Worm (Caenorhabditis elegans): ENCODE results near the gene T12A7.2.

The T12A7.2 gene

DNA sequence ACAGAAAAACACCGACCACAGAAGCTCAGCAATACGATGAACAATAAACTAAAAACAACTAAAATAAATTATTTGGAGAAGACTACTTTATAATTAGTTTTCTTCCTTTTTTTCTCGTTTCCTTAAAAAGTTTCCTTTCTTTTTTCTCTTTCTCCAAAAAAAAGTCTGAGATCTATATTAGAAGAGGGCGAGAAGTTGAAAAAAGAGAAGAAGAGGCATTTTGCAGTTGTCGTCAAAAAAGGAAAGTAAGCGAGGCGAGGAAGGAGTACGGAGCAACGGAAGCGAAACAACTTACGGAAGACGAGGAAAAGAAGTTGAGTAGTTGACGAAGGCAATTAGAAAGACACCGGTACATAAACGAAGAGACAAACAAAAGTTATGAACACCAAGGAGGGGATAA, 35.1 kb upstream of the T12A7.2 start:
- no peak for TF ChIP-seq bed-2 (GFP tag; IDR thresholded peaks at IDR 0.05)
- no peak for TF ChIP-seq lag-1 (GFP tag; IDR thresholded peaks at IDR 0.05)
- TF ChIP-seq madf-6 (GFP tag; IDR thresholded peaks at IDR 0.05): no peak
- TF ChIP-seq ztf-22 (GFP tag; optimal IDR thresholded peaks at IDR 0.05): no peak
- TF ChIP-seq Y53G8AR.9 (GFP tag; conservative IDR thresholded peaks at IDR 0.05): no peak
- TF ChIP-seq egl-44 (GFP tag; IDR thresholded peaks at IDR 0.05): no peak
- TF ChIP-seq him-1 (tag; optimal IDR thresholded peaks at IDR 0.05): no peak
- TF ChIP-seq ceh-58 (GFP tag; IDR thresholded peaks at IDR 0.05): no peak

DNA sequence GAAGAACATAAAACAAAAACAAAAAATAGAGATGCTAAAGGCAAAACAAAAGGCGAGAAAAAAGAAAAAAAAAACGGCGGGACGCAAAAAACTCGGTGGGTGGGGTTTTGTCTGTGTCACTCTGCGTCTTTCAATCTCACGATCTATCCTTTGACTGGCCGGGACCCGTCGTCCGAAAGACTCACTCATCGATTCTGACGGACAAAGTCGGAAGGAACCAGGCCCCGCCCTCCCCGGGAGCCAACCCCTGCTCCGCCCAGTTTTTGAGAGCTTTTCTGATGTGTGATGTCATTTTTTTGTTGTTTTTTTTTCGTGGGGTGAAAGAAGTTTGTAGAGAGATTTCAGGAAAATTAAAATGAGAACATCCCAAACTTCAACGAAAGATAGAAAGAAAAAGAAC, 32.3 kb upstream of the T12A7.2 start:
- TF ChIP-seq K12H6.12 (tag; optimal IDR thresholded peaks at IDR 0.05) (peak; percentile 27), F37B4.10 (GFP tag; IDR thresholded peaks at IDR 0.05) (no peak), fkh-3 (tag; optimal IDR thresholded peaks at IDR 0.05) (no peak), attf-5 (GFP tag; optimal IDR thresholded peaks at IDR 0.05) (no peak), F57A8.1 (GFP tag; optimal IDR thresholded peaks at IDR 0.05) (no peak), F23B12.7 (tag; optimal IDR thresholded peaks at IDR 0.05; ENCODE audit: insufficient read depth) (no peak)

DNA sequence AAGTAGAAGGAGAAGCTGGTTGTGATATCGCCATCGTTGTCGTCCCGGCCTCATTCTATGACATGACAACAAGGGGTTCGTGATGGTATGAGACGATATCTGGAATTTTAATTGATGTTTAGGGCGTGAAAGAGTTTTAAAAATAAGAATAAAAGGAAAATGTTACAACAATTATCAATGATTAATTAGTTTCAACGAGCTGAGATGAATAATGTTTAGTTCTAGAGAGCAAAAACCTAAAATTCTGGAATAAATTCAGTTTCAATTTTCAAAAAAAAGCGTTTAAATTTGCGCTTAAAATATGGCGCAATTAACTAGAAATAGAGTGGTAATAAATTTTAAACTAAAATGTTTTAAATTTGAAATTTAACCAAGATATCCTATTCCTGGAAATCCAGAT, 31.6 kb upstream of the T12A7.2 start, which contains the start of gene H01G02.3:
Gene H01G02.3 (minus strand): TSS at position 101 of the 400 bp plus-strand sequence.
- TF ChIP-seq mel-28 (tag; optimal IDR thresholded peaks at IDR 0.05; ENCODE audit: borderline replicate concordance) (no peak), nfyb-1 (GFP tag; IDR thresholded peaks at IDR 0.05) (no peak), tbp1 (GFP tag; optimal IDR thresholded peaks at IDR 0.05) (no peak), ceh-58 (GFP tag; IDR thresholded peaks at IDR 0.05) (no peak), hlh-12 (tag; optimal IDR thresholded peaks at IDR 0.05) (no peak), snpc-1.3 (tag; optimal IDR thresholded peaks at IDR 0.05; ENCODE audit: insufficient read depth) (no peak), B0261.1 (tag; optimal IDR thresholded peaks at IDR 0.05) (no peak), F23B12.7 (tag; optimal IDR thresholded peaks at IDR 0.05; ENCODE audit: insufficient read depth) (no peak), ztf-18 (tag; optimal IDR thresholded peaks at IDR 0.05) (no peak), D2030.7 (GFP tag; IDR thresholded peaks at IDR 0.05) (no peak), ztf-6 (GFP tag; IDR thresholded peaks at IDR 0.05) (no peak), rcor-1 (GFP tag; IDR thresholded peaks at IDR 0.05) (no peak), nhr-27 (tag; optimal IDR thresholded peaks at IDR 0.05) (no peak), pbrm-1 (GFP tag; IDR thresholded peaks at IDR 0.05) (no peak), nfya-1 (tag; optimal IDR thresholded peaks at IDR 0.05; ENCODE audit: borderline replicate concordance, insufficient read depth) (no peak)

DNA sequence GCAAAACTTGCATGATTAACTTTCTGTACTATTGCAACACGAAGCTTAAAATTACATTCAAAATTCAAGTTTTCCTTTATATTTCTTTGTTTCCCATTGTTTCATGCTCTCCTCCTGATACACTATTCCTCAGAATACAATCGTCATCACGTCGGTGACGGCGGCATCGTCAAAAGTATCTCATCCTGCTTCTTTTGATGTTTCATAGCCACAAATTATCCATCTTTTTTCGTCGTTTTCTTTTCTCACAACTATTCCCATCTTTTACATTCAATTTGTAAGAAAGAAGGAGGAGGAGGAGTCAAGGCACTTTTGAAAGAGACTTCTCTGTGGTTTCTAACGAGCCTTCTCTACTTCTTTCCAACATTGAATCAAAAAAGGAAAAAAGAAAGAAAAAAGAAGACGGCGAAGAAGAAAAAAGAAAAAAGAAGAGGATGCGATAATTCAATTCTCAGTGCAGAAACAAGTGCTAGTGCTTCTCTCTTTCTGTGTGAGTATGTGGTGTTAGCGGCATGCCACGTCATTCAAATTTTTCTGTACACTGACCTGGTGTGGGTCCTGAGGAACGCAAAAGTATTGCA, 27.6 kb upstream of the T12A7.2 start:
- TF ChIP-seq T07F8.4 (tag; optimal IDR thresholded peaks at IDR 0.05) (no peak), repo-1 (tag; optimal IDR thresholded peaks at IDR 0.05) (no peak), attf-6 (GFP tag; IDR thresholded peaks at IDR 0.05) (no peak)

DNA sequence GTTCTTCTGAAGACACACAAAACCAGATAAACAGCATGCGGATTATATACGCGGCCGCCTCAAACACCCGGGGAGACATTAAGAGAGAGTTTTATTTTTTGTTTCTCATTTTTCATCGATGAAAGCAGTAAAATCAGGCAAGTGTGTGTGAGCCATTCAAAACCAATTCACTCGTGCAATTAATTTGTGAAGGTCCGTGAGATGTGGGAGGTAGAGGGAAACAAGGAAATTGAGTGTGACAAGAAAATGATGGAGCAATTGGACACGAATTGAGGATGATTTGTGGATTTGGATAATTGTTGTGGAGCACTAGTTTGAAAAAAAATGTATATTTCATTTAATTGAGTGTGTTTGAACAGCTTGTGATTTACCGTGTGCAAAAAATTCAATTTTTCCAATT, 26.9 kb upstream of the T12A7.2 start:
- no peak for TF ChIP-seq ztf-6 (GFP tag; IDR thresholded peaks at IDR 0.05)
- TF ChIP-seq mxl-1 (tag; optimal IDR thresholded peaks at IDR 0.05): no peak
- TF ChIP-seq nfya-2 (GFP tag; IDR thresholded peaks at IDR 0.05): no peak
- no peak for TF ChIP-seq snpc-3.4 (tag; optimal IDR thresholded peaks at IDR 0.05)
- no peak for TF ChIP-seq T26A5.8 (tag; optimal IDR thresholded peaks at IDR 0.05)
- no peak for TF ChIP-seq ceh-40 (GFP tag; IDR thresholded peaks at IDR 0.05)
- TF ChIP-seq B0336.3 (GFP tag; IDR thresholded peaks at IDR 0.05): no peak
- no peak for TF ChIP-seq let-607 (tag; optimal IDR thresholded peaks at IDR 0.05)

Data from whole organism, young adult.